ENCODE assay signal across 2 worm cellular contexts in the genomic region with DNA sequence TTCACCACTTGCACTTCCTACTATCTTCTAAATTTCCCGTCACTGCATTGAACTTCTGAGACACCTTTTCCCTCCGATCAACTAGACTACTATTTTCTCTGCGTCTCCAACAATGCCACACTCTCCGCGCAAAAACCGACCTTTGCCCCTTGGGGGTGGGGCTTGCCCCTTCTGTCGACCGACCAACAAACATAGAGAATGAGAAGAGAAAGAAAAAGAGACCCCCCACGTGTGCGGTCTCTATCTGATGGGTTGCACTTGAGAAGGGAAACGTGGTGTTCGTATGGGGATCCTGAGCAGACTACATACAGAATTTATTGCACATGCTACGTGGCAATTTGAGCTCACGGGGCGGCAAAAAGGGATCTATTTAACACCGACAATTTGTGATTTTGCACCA.
A peak's percentile ranks its signal among the peaks of the same experiment; 100 is the strongest.
TF ChIP-seq lines count a peak whose summit lies in the region.

No protein-coding gene starts in this region.

TF ChIP-seq in whole organism, L1 larva, 84 proteins besides CTCF, POLR2A, EP300 and RAD21 (continued from another document):
- TF ChIP-seq C04F5.9 (tag; optimal IDR thresholded peaks at IDR 0.05; lab: Kevin White, UChicago) = no peak
- TF ChIP-seq C16A3.4 (tag; optimal IDR thresholded peaks at IDR 0.05; lab: Kevin White, UChicago) = no peak
- peak; percentile 20 to 50 for TF ChIP-seq efl-1 (optimal IDR thresholded peaks at IDR 0.05; lab: Kevin White, UChicago)
- peak; percentile 26 to 93 for TF ChIP-seq efl-1 (GFP tag; optimal IDR thresholded peaks at IDR 0.05 in 1 of 2; lab: Kevin White, UChicago)
- peak; percentile 58 for TF ChIP-seq dsc-1 (tag; optimal IDR thresholded peaks at IDR 0.05; lab: Kevin White, UChicago)
- peak; percentile 73 for TF ChIP-seq lin-14 (GFP tag; optimal IDR thresholded peaks at IDR 0.05; lab: Kevin White, UChicago)
- TF ChIP-seq dpl-1 (GFP tag; optimal IDR thresholded peaks at IDR 0.05; lab: Kevin White, UChicago) = peak in 2 of 3 experiments; percentile 22 to 35

TF ChIP-seq in whole organism, L3 larva, 47 proteins besides CTCF, POLR2A, EP300 and RAD21 (continued from another document):
- TF ChIP-seq nhr-67 (tag; optimal IDR thresholded peaks at IDR 0.05; lab: Kevin White, UChicago) (no peak), egl-27 (tag; optimal IDR thresholded peaks at IDR 0.05; lab: Kevin White, UChicago) (no peak)
